Worm (Caenorhabditis elegans): ENCODE results near the gene mam-7.

Gene mam-7

ce11 chrIII:9946806-9947419, 54.0 kb downstream of the mam-7 start, which contains the start of gene K03H1.7:
Gene K03H1.7, plus strand, starts transcription at chrIII:9947405.
- no peak for TF ChIP-seq cog-1 (tag; optimal IDR thresholded peaks at IDR 0.05)
- TF ChIP-seq flt-1 (GFP tag; IDR thresholded peaks at IDR 0.05): no peak
- no peak for TF ChIP-seq ztf-29 (GFP tag; IDR thresholded peaks at IDR 0.05)

Data from whole organism, midembryonic.